Worm (Caenorhabditis elegans): ENCODE measurements around the gene pqn-71.

DNA sequence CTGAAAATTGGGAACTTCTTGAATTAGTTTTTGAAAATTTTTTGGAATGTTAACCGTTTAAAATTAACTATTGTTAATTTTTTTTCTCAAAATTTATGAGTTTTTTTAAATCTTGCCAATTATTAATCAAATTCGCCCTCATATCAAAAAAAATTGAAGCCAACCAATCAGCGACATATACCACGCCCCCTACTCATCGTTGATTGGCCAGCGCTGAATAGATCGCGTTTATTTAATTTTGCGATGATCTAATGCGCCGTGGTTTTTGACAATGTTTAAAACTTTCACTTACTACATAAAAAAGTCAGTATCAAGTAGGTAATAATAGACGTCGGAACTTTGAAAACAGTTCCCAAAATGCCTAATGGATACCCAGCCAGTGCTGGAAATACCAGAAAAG, 23.1 kb upstream of the pqn-71 start:
- no peak for TF ChIP-seq ama-1 (optimal IDR thresholded peaks at IDR 0.05)
- no peak for TF ChIP-seq ama-1 (GFP tag; optimal IDR thresholded peaks at IDR 0.05)
- no peak for TF ChIP-seq let-607 (tag; optimal IDR thresholded peaks at IDR 0.05)
- TF ChIP-seq ztf-28 (GFP tag; IDR thresholded peaks at IDR 0.05), result no peak

All from whole organism, young adult.